Worm (Caenorhabditis elegans): ENCODE results near the gene T01G1.4.

DNA sequence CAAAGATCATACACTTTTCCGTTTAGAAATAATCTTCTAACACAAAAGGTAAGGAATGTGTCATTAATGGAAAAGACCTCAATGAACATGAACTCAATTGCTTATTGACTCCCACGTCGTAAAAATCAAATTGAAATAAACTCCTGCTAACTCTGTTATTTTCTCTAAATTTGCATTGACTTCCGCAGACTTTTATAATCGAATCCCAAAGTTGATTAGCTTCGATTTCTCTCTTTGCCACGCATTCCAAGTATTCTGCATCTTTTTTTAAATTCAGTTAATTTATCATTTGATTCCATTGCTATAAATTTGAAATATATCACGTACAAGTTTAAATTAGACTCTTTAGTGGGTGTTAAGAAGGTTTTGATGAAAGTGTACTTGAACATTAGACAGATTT, 27.4 kb upstream of the T01G1.4 start:
- TF ChIP-seq snpc-4 (tag; optimal IDR thresholded peaks at IDR 0.05) (no peak), elt-1 (tag; optimal IDR thresholded peaks at IDR 0.05) (no peak), unc-62 (GFP tag; optimal IDR thresholded peaks at IDR 0.05) (no peak), nhr-10 (tag; optimal IDR thresholded peaks at IDR 0.05) (no peak), egl-27 (tag; optimal IDR thresholded peaks at IDR 0.05) (no peak), ceh-82 (tag; optimal IDR thresholded peaks at IDR 0.05) (no peak), R02D3.7 (tag; optimal IDR thresholded peaks at IDR 0.05) (no peak)

Measured in whole organism, L2 larva.